Fruit fly (Drosophila melanogaster): ENCODE results near the gene Six4.

Gene Six4

DNA sequence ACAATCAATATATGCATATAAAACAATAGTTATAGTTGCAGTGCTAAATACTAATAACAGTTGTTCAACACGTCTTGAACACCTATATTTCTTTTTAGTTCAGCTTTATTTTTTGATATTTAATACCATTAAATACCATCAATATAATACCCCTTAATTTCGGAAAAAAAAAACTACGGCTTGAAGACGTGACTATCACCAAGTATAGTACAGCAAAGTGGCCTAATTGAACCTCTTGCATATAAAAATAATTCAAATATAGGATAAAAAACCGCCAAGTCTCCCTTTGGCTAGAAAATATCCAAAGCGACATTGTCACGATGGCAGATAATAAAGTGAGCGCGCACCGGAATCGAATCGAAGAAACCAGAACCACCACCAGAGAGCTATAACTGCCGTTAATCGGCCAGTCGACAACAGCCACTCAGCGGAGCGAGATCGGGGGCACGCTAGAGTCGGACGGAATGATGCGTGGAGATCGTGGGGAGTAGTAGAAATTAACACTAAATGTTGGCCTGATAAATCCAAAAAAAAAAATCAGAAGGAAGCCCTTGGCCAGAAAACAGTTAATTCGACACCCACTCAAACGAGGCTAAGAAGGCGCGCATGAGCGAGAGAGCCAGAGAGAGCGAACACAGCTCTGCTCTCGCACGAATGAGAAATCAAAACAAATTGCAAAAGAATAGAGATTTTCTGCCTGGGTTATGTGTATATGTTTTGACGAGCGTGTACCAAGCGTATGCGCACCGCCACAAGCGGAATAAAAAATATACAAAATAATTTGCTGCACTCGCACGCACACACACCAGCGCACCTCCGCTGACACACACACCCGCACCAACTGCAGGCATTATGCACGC, 7.5 kb downstream of the Six4 start (continued):
- 0 out of 2 replicates have a peak, but pooled peaks have one; percentile 25 for TF ChIP-seq CG10959 (GFP tag; IDR thresholded peaks at IDR 0.05)
- no peak for TF ChIP-seq CG14441 (GFP tag; IDR thresholded peaks at IDR 0.05)
- no peak for TF ChIP-seq CG11723 (GFP tag; optimal IDR thresholded peaks at IDR 0.05)
- TF ChIP-seq hb (GFP tag; IDR thresholded peaks at IDR 0.05; ENCODE audit: partially characterized antibody): no peak
- TF ChIP-seq twi (tag; optimal IDR thresholded peaks at IDR 0.05): no peak
- TF ChIP-seq CG3838 (GFP tag; optimal IDR thresholded peaks at IDR 0.05): no peak
- no peak for TF ChIP-seq ind (GFP tag; optimal IDR thresholded peaks at IDR 0.05)
- TF ChIP-seq Hsf (GFP tag; optimal IDR thresholded peaks at IDR 0.05): peak; percentile 16
- TF ChIP-seq CG13775 (GFP tag; optimal IDR thresholded peaks at IDR 0.05): peak; percentile 37
- TF ChIP-seq tgo (GFP tag; IDR thresholded peaks at IDR 0.05): no peak; the same call in 2 of the 3 replicates
- TF ChIP-seq peb (GFP tag; IDR thresholded peaks at IDR 0.05): no peak
- TF ChIP-seq btn (GFP tag; optimal IDR thresholded peaks at IDR 0.05): no peak
- no peak for TF ChIP-seq TFAM (GFP tag; optimal IDR thresholded peaks at IDR 0.05)
- no peak for TF ChIP-seq CG13624 (GFP tag; optimal IDR thresholded peaks at IDR 0.05)
- TF ChIP-seq E2f1 (GFP tag; IDR thresholded peaks at IDR 0.05): no peak; the same call in 1 of the 2 replicates
- no peak for TF ChIP-seq CG17912 (GFP tag; optimal IDR thresholded peaks at IDR 0.05)
- TF ChIP-seq CG5953 (GFP tag; IDR thresholded peaks at IDR 0.05): no peak
- no peak for TF ChIP-seq CG4730 (GFP tag; IDR thresholded peaks at IDR 0.05)
- TF ChIP-seq Antp (GFP tag; optimal IDR thresholded peaks at IDR 0.05): peak; percentile 9
- peak; percentile 19 for TF ChIP-seq dm (GFP tag; optimal IDR thresholded peaks at IDR 0.05)
- peak; percentile 24 for TF ChIP-seq bcd (GFP tag; optimal IDR thresholded peaks at IDR 0.05)
- TF ChIP-seq CG10209 (GFP tag; optimal IDR thresholded peaks at IDR 0.05): peak; percentile 12
- TF ChIP-seq Abd-B (GFP tag; optimal IDR thresholded peaks at IDR 0.05): peak; percentile 33
- TF ChIP-seq org-1 (GFP tag; optimal IDR thresholded peaks at IDR 0.05): no peak
- no peak for TF ChIP-seq CG1792 (GFP tag; optimal IDR thresholded peaks at IDR 0.05)
- no peak for TF ChIP-seq klu (GFP tag; IDR thresholded peaks at IDR 0.05)
- TF ChIP-seq CG2889 (GFP tag; IDR thresholded peaks at IDR 0.05): no peak
- TF ChIP-seq Oaz (GFP tag; IDR thresholded peaks at IDR 0.05): no peak
- peak; percentile 16 for TF ChIP-seq az2 (GFP tag; optimal IDR thresholded peaks at IDR 0.05)
- TF ChIP-seq zfh1 (GFP tag; IDR thresholded peaks at IDR 0.05): 0 out of 3 replicates have a peak, but pooled peaks have one; percentile 52
- TF ChIP-seq gt (GFP tag; IDR thresholded peaks at IDR 0.05): no peak
- TF ChIP-seq Nf-YA (GFP tag; IDR thresholded peaks at IDR 0.05): no peak
- TF ChIP-seq zf30C (GFP tag; optimal IDR thresholded peaks at IDR 0.05): no peak
- no peak for TF ChIP-seq CG2875 (GFP tag; optimal IDR thresholded peaks at IDR 0.05)
- TF ChIP-seq Scr (GFP tag; IDR thresholded peaks at IDR 0.05; ENCODE audit: partially characterized antibody): peak; percentile 9; the same call in 1 of the 2 replicates
- no peak for TF ChIP-seq pan (optimal IDR thresholded peaks at IDR 0.05)
- no peak for TF ChIP-seq pan (GFP tag; optimal IDR thresholded peaks at IDR 0.05 in 1 of 2, IDR thresholded peaks at IDR 0.05 in 1 of 2)
- TF ChIP-seq rib (GFP tag; IDR thresholded peaks at IDR 0.05): peak; percentile 49; the same call in 1 of the 2 replicates
- TF ChIP-seq B-H1 (GFP tag; IDR thresholded peaks at IDR 0.05): no peak; the same call in 2 of the 3 replicates
- no peak for TF ChIP-seq sima (GFP tag; optimal IDR thresholded peaks at IDR 0.05)
- no peak for TF ChIP-seq crol (GFP tag; IDR thresholded peaks at IDR 0.05)
- TF ChIP-seq amos (GFP tag; IDR thresholded peaks at IDR 0.05; ENCODE audit: partially characterized antibody): peak; percentile 34; the same call in 1 of the 2 replicates
- TF ChIP-seq NC2β (GFP tag; optimal IDR thresholded peaks at IDR 0.05): peak; percentile 48
- 0 out of 2 replicates have a peak, but pooled peaks have one; percentile 36 for TF ChIP-seq NFAT (GFP tag; IDR thresholded peaks at IDR 0.05)
- no peak for TF ChIP-seq CG9817 (tag; optimal IDR thresholded peaks at IDR 0.05)
- peak; percentile 71 for TF ChIP-seq chm (GFP tag; IDR thresholded peaks at IDR 0.05)
- no peak for TF ChIP-seq ase (GFP tag; IDR thresholded peaks at IDR 0.05)
- peak; percentile 93 for TF ChIP-seq row (GFP tag; IDR thresholded peaks at IDR 0.05)
- TF ChIP-seq da (GFP tag; optimal IDR thresholded peaks at IDR 0.05): no peak
- no peak for TF ChIP-seq Ssrp (tag; optimal IDR thresholded peaks at IDR 0.05)

All from whole organism, embryonic.